Worm (Caenorhabditis elegans): ENCODE data around the gene cpr-6.

ce11 chrX:6638985-6639573, 32.1 kb downstream of the cpr-6 start:
- no peak for TF ChIP-seq aly-2 (tag; optimal IDR thresholded peaks at IDR 0.05)
- TF ChIP-seq nhr-12 (tag; optimal IDR thresholded peaks at IDR 0.05), result no peak
- peak; percentile 40 for TF ChIP-seq jun-1 (tag; optimal IDR thresholded peaks at IDR 0.05)
- peak; percentile 75 for TF ChIP-seq nhr-25 (tag; optimal IDR thresholded peaks at IDR 0.05)
- no peak for TF ChIP-seq daf-12 (tag; optimal IDR thresholded peaks at IDR 0.05)
- TF ChIP-seq nfya-1 (tag; optimal IDR thresholded peaks at IDR 0.05; ENCODE audit: insufficient read depth), result peak; percentile 16
- no peak for TF ChIP-seq ztf-4 (tag; optimal IDR thresholded peaks at IDR 0.05)
- TF ChIP-seq unc-62 (GFP tag; optimal IDR thresholded peaks at IDR 0.05), result no peak
- TF ChIP-seq nhr-76 (tag; optimal IDR thresholded peaks at IDR 0.05), result no peak
- TF ChIP-seq mdl-1 (tag; optimal IDR thresholded peaks at IDR 0.05), result no peak
- TF ChIP-seq zag-1 (tag; optimal IDR thresholded peaks at IDR 0.05), result no peak
- no peak for TF ChIP-seq pha-4 (tag; optimal IDR thresholded peaks at IDR 0.05)

Data from whole organism, L3 larva.